Fruit fly (Drosophila melanogaster): ENCODE measurements around the gene CG43292.

The CG43292 gene

dm6 chr3L:7510414-7511384 is 35.3 kb downstream of the CG43292 start, which contains the start of gene CG7546:
Gene CG7546, plus strand, starts transcription at chr3L:7510986.
- TF ChIP-seq Hr96 (GFP tag; optimal IDR thresholded peaks at IDR 0.05) (peak; percentile 23), CG7045 (GFP tag; optimal IDR thresholded peaks at IDR 0.05) (no peak), CG5204 (GFP tag; optimal IDR thresholded peaks at IDR 0.05) (peak; percentile 50), toe (GFP tag; optimal IDR thresholded peaks at IDR 0.05) (no peak), tj (GFP tag; optimal IDR thresholded peaks at IDR 0.05) (peak; percentile 82), cnc (optimal IDR thresholded peaks at IDR 0.05) (no peak), CG11617 (GFP tag; optimal IDR thresholded peaks at IDR 0.05) (no peak), CG14711 (tag; optimal IDR thresholded peaks at IDR 0.05) (peak; percentile 64), CG33017 (tag; optimal IDR thresholded peaks at IDR 0.05) (peak; percentile 13), CG12768 (GFP tag; optimal IDR thresholded peaks at IDR 0.05) (no peak), pad (GFP tag; optimal IDR thresholded peaks at IDR 0.05) (peak; percentile 43), bab1 (GFP tag; optimal IDR thresholded peaks at IDR 0.05) (peak; percentile 25), Clk (GFP tag; optimal IDR thresholded peaks at IDR 0.05) (no peak), Mnt (GFP tag; optimal IDR thresholded peaks at IDR 0.05) (peak; percentile 68), kay (GFP tag; ENCODE audit: borderline replicate concordance) (no peak), ovo (GFP tag; optimal IDR thresholded peaks at IDR 0.05) (peak; percentile 45), CG1620 (GFP tag; optimal IDR thresholded peaks at IDR 0.05) (no peak), CG7101 (tag; optimal IDR thresholded peaks at IDR 0.05) (no peak), Crg-1 (GFP tag; optimal IDR thresholded peaks at IDR 0.05) (no peak), cic (GFP tag; optimal IDR thresholded peaks at IDR 0.05) (peak; percentile 12)

dm6 chr3L:7518351-7519102 is 43.2 kb downstream of the CG43292 start, which contains the start of gene ltl:
Gene ltl, plus strand, starts transcription at chr3L:7518997.
- peak; percentile 18 for TF ChIP-seq cic (GFP tag; optimal IDR thresholded peaks at IDR 0.05)
- no peak for TF ChIP-seq CG1620 (GFP tag; optimal IDR thresholded peaks at IDR 0.05)

- no peak for TF ChIP-seq CG5204 (GFP tag; optimal IDR thresholded peaks at IDR 0.05)
- no peak for TF ChIP-seq CG33017 (tag; optimal IDR thresholded peaks at IDR 0.05)
- no peak for TF ChIP-seq bab1 (GFP tag; optimal IDR thresholded peaks at IDR 0.05)
- no peak for TF ChIP-seq CG11617 (GFP tag; optimal IDR thresholded peaks at IDR 0.05)
- no peak for TF ChIP-seq CG14711 (tag; optimal IDR thresholded peaks at IDR 0.05)
- no peak for TF ChIP-seq CG7045 (GFP tag; optimal IDR thresholded peaks at IDR 0.05)
- no peak for TF ChIP-seq CG1620 (GFP tag; optimal IDR thresholded peaks at IDR 0.05)
- no peak for TF ChIP-seq Crg-1 (GFP tag; optimal IDR thresholded peaks at IDR 0.05)
- no peak for TF ChIP-seq tj (GFP tag; optimal IDR thresholded peaks at IDR 0.05)
- TF ChIP-seq toe (GFP tag; optimal IDR thresholded peaks at IDR 0.05) = no peak
- no peak for TF ChIP-seq cic (GFP tag; optimal IDR thresholded peaks at IDR 0.05)
- no peak for TF ChIP-seq CG12768 (GFP tag; optimal IDR thresholded peaks at IDR 0.05)
- no peak for TF ChIP-seq Mnt (GFP tag; optimal IDR thresholded peaks at IDR 0.05)
- no peak for TF ChIP-seq pad (GFP tag; optimal IDR thresholded peaks at IDR 0.05)
- TF ChIP-seq kay (GFP tag; ENCODE audit: borderline replicate concordance) = no peak
- TF ChIP-seq Hr96 (GFP tag; optimal IDR thresholded peaks at IDR 0.05) = no peak
- no peak for TF ChIP-seq cnc (optimal IDR thresholded peaks at IDR 0.05)
- no peak for TF ChIP-seq Clk (GFP tag; optimal IDR thresholded peaks at IDR 0.05)
- TF ChIP-seq CG7101 (tag; optimal IDR thresholded peaks at IDR 0.05) = no peak
- no peak for TF ChIP-seq ovo (GFP tag; optimal IDR thresholded peaks at IDR 0.05)
These were observed 43.8 kb downstream of the CG43292 start for dm6 chr3L:7519219-7519618.

dm6 chr3L:7520619-7521018 is 45.2 kb downstream of the CG43292 start:
- no peak for TF ChIP-seq CG14711 (tag; optimal IDR thresholded peaks at IDR 0.05)
- peak; percentile 78 for TF ChIP-seq cic (GFP tag; optimal IDR thresholded peaks at IDR 0.05)
- no peak for TF ChIP-seq toe (GFP tag; optimal IDR thresholded peaks at IDR 0.05)
- no peak for TF ChIP-seq CG1620 (GFP tag; optimal IDR thresholded peaks at IDR 0.05)

- TF ChIP-seq cnc (optimal IDR thresholded peaks at IDR 0.05) = no peak
- no peak for TF ChIP-seq ovo (GFP tag; optimal IDR thresholded peaks at IDR 0.05)
- no peak for TF ChIP-seq CG11617 (GFP tag; optimal IDR thresholded peaks at IDR 0.05)
- peak; percentile 16 for TF ChIP-seq kay (GFP tag; ENCODE audit: borderline replicate concordance)
These were observed 46.5 kb downstream of the CG43292 start for dm6 chr3L:7521847-7522246.
